In the genomic region with DNA sequence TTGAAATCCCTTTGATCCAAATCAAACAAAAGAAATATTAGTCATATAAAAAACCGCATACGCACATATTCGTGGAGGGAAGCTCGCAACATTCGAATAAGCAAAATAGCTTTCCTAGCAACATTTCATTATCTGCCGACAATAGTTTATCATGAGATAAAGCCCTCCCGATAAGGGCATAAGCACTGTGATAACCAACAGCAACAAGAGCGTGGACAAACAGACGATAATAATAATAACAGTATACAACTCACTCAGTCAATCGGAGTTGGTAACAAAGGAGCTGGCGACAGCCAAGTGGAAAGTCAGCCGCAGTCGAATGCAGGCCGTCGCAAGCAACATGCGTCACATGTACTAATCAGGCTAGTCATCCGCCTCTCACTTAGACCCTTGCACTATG, we compare ENCODE assay signal across 1 fruit fly cellular context.
TF ChIP-seq lines count a peak whose summit lies in the region.

No protein-coding gene starts in this region.

TF ChIP-seq in whole organism, embryonic, 481 proteins besides CTCF, POLR2A, EP300 and RAD21 (continued from another document):
- TF ChIP-seq CG12659 (GFP tag; optimal IDR thresholded peaks at IDR 0.05; lab: Kevin White, UChicago) = no peak
- TF ChIP-seq CrebB (tag; optimal IDR thresholded peaks at IDR 0.05; lab: Kevin White, UChicago) = no peak
- no peak for TF ChIP-seq Dref (GFP tag; IDR thresholded peaks at IDR 0.05; lab: Robert Waterston, UW)
- no peak for TF ChIP-seq CkIIα-i1 (GFP tag; IDR thresholded peaks at IDR 0.05; lab: Robert Waterston, UW)
- no peak for TF ChIP-seq maf-S (GFP tag; optimal IDR thresholded peaks at IDR 0.05; lab: Kevin White, UChicago)
- TF ChIP-seq CG31441 (GFP tag; IDR thresholded peaks at IDR 0.05; lab: Robert Waterston, UW) = no peak
- TF ChIP-seq vvl (GFP tag; IDR thresholded peaks at IDR 0.05; lab: Robert Waterston, UW) = no peak
- no peak for TF ChIP-seq CG14441 (GFP tag; IDR thresholded peaks at IDR 0.05; lab: Robert Waterston, UW)
- TF ChIP-seq insv (GFP tag; optimal IDR thresholded peaks at IDR 0.05; lab: Kevin White, UChicago) = no peak
- TF ChIP-seq CG13296 (GFP tag; optimal IDR thresholded peaks at IDR 0.05; lab: Kevin White, UChicago) = no peak
- TF ChIP-seq CG4424 (GFP tag; optimal IDR thresholded peaks at IDR 0.05; lab: Kevin White, UChicago) = no peak
- no peak for TF ChIP-seq p53 (GFP tag; optimal IDR thresholded peaks at IDR 0.05; lab: Kevin White, UChicago)
- TF ChIP-seq gce (GFP tag; IDR thresholded peaks at IDR 0.05; lab: Robert Waterston, UW) = no peak
- TF ChIP-seq hbn (GFP tag; IDR thresholded peaks at IDR 0.05; lab: Robert Waterston, UW; ENCODE audit: partially characterized antibody) = no peak
- no peak for TF ChIP-seq pfk (GFP tag; optimal IDR thresholded peaks at IDR 0.05; lab: Kevin White, UChicago)
- no peak for TF ChIP-seq CG8290 (GFP tag; optimal IDR thresholded peaks at IDR 0.05; lab: Kevin White, UChicago)
- no peak for TF ChIP-seq CG8290 (tag; optimal IDR thresholded peaks at IDR 0.05; lab: Kevin White, UChicago)
- TF ChIP-seq Sry-β (GFP tag; optimal IDR thresholded peaks at IDR 0.05; lab: Kevin White, UChicago) = no peak
- peak; percentile 15 for TF ChIP-seq sens (GFP tag; lab: Kevin White, UChicago)
- no peak for TF ChIP-seq sob (GFP tag; IDR thresholded peaks at IDR 0.05; lab: Robert Waterston, UW)
- TF ChIP-seq az2 (GFP tag; optimal IDR thresholded peaks at IDR 0.05; lab: Kevin White, UChicago) = no peak
- no peak for TF ChIP-seq CG12155 (GFP tag; optimal IDR thresholded peaks at IDR 0.05; lab: Kevin White, UChicago)
- peak; percentile 3 for TF ChIP-seq Meics (GFP tag; optimal IDR thresholded peaks at IDR 0.05; lab: Kevin White, UChicago)
- no peak for TF ChIP-seq CG7357 (GFP tag; IDR thresholded peaks at IDR 0.05; lab: Robert Waterston, UW)
- no peak for TF ChIP-seq fru (optimal IDR thresholded peaks at IDR 0.05; lab: Kevin White, UChicago)
- TF ChIP-seq Abd-B (GFP tag; optimal IDR thresholded peaks at IDR 0.05; lab: Kevin White, UChicago) = no peak
- no peak for TF ChIP-seq CG2202 (tag; optimal IDR thresholded peaks at IDR 0.05; lab: Kevin White, UChicago)
- no peak for TF ChIP-seq CG17829 (tag; optimal IDR thresholded peaks at IDR 0.05; lab: Kevin White, UChicago)
- no peak for TF ChIP-seq CG11560 (tag; IDR thresholded peaks at IDR 0.05; lab: Robert Waterston, UW)
- TF ChIP-seq CG4707 (GFP tag; optimal IDR thresholded peaks at IDR 0.05; lab: Kevin White, UChicago) = peak; percentile 58
- no peak for TF ChIP-seq Max (GFP tag; optimal IDR thresholded peaks at IDR 0.05; lab: Kevin White, UChicago)
- no peak for TF ChIP-seq CG31365 (tag; optimal IDR thresholded peaks at IDR 0.05; lab: Kevin White, UChicago)
- TF ChIP-seq CG43689 (GFP tag; IDR thresholded peaks at IDR 0.05; lab: Robert Waterston, UW) = no peak
- no peak for TF ChIP-seq grau (tag; optimal IDR thresholded peaks at IDR 0.05; lab: Kevin White, UChicago)
- no peak for TF ChIP-seq dm (GFP tag; optimal IDR thresholded peaks at IDR 0.05; lab: Kevin White, UChicago)
- TF ChIP-seq z (GFP tag; IDR thresholded peaks at IDR 0.05; lab: Robert Waterston, UW) = peak; percentile 66; the same call in 1 of the 3 replicates
- peak; percentile 3 for TF ChIP-seq CG34376 (GFP tag; optimal IDR thresholded peaks at IDR 0.05; lab: Kevin White, UChicago)
- no peak for TF ChIP-seq B-H1 (GFP tag; IDR thresholded peaks at IDR 0.05; lab: Robert Waterston, UW)
- TF ChIP-seq nerfin-1 (tag; optimal IDR thresholded peaks at IDR 0.05; lab: Kevin White, UChicago) = peak; percentile 22
- TF ChIP-seq gsb-n (tag; optimal IDR thresholded peaks at IDR 0.05; lab: Kevin White, UChicago) = no peak
- no peak for TF ChIP-seq CG14710 (tag; optimal IDR thresholded peaks at IDR 0.05; lab: Kevin White, UChicago)
- no peak for TF ChIP-seq PHDP (tag; optimal IDR thresholded peaks at IDR 0.05; lab: Kevin White, UChicago)
- TF ChIP-seq gt (GFP tag; IDR thresholded peaks at IDR 0.05; lab: Robert Waterston, UW) = no peak
- TF ChIP-seq Hey (tag; optimal IDR thresholded peaks at IDR 0.05; lab: Kevin White, UChicago) = peak; percentile 9
- no peak for TF ChIP-seq Rx (GFP tag; IDR thresholded peaks at IDR 0.05; lab: Robert Waterston, UW)
- TF ChIP-seq eyg (GFP tag; optimal IDR thresholded peaks at IDR 0.05; lab: Kevin White, UChicago) = no peak
- peak; percentile 96 for TF ChIP-seq CG11504 (tag; optimal IDR thresholded peaks at IDR 0.05; lab: Kevin White, UChicago)
- peak; percentile 73 for TF ChIP-seq GATAe (GFP tag; conservative IDR thresholded peaks at IDR 0.05; lab: Robert Waterston, UW)
- TF ChIP-seq CG32772 (GFP tag; IDR thresholded peaks at IDR 0.05; lab: Robert Waterston, UW) = no peak
- TF ChIP-seq CG1602 (GFP tag; optimal IDR thresholded peaks at IDR 0.05; lab: Kevin White, UChicago) = no peak
- no peak for TF ChIP-seq Pdp1 (GFP tag; optimal IDR thresholded peaks at IDR 0.05; lab: Kevin White, UChicago)
- no peak for TF ChIP-seq trem (tag; optimal IDR thresholded peaks at IDR 0.05; lab: Kevin White, UChicago)
- TF ChIP-seq schlank (tag; optimal IDR thresholded peaks at IDR 0.05; lab: Kevin White, UChicago) = no peak
- TF ChIP-seq pros (GFP tag; optimal IDR thresholded peaks at IDR 0.05; lab: Kevin White, UChicago) = peak; percentile 46
- no peak for TF ChIP-seq CG8281 (tag; optimal IDR thresholded peaks at IDR 0.05; lab: Kevin White, UChicago)
- no peak for TF ChIP-seq jigr1 (GFP tag; IDR thresholded peaks at IDR 0.05; lab: Robert Waterston, UW)
- no peak for TF ChIP-seq Scr (GFP tag; IDR thresholded peaks at IDR 0.05; lab: Robert Waterston, UW; ENCODE audit: partially characterized antibody)
- TF ChIP-seq CG1233 (GFP tag; optimal IDR thresholded peaks at IDR 0.05; lab: Kevin White, UChicago) = no peak
- no peak for TF ChIP-seq ro (GFP tag; IDR thresholded peaks at IDR 0.05; lab: Robert Waterston, UW)
TF ChIP-seq in whole organism, embryonic: peak in this region for 17.
